Worm (Caenorhabditis elegans) whole organism, mixed stage, embryonic: ENCODE data around the gene egl-18.

Source experiments
- bed-3 ChIP-seq: fragments of 200-800 bp; sonication (Bioruptor generic); optimal IDR thresholded peaks from 3 replicates; lab custom pipeline; 2018; ENCODE audit warnings: mild to moderate bottlenecking, missing genetic modification characterization, moderate library complexity, missing compliant biosample characterization
- ces-1 ChIP-seq: fragments of 150-350 bp; optimal IDR thresholded peaks from 2 replicates; lab custom pipeline; 2014; ENCODE audit warnings: missing biosample characterization, missing genetic modification reagents, missing genetic modification characterization
- elt-1 ChIP-seq: sonication (generic microtip); optimal IDR thresholded peaks from 2 replicates; lab custom pipeline; 2017; ENCODE audit warnings: missing genetic modification characterization, mild to moderate bottlenecking, missing compliant biosample characterization, antibody characterized with exemption, moderate library complexity, borderline replicate concordance; ENCODE audit not compliant: insufficient read depth
- lin-13 ChIP-seq: fragments of 150-350 bp; optimal IDR thresholded peaks from 2 replicates; lab custom pipeline; 2014; ENCODE audit warnings: missing biosample characterization, missing genetic modification characterization
- lin-32 ChIP-seq: fragments of 200-800 bp; sonication (Bioruptor generic); optimal IDR thresholded peaks from 2 replicates; lab custom pipeline; 2018; ENCODE audit warnings: mild to moderate bottlenecking, missing genetic modification characterization, missing compliant biosample characterization
- lsy-2 ChIP-seq: fragments of 150-350 bp; optimal IDR thresholded peaks from 2 replicates; lab custom pipeline; 2014; ENCODE audit warnings: missing biosample characterization, missing genetic modification characterization
- mab-5 ChIP-seq: fragments of 150-350 bp; optimal IDR thresholded peaks from 2 replicates; lab custom pipeline; 2014; ENCODE audit warnings: missing biosample characterization, missing genetic modification characterization
- mls-2 ChIP-seq: sonication (generic microtip); optimal IDR thresholded peaks from 2 replicates; lab custom pipeline; 2016; ENCODE audit warnings: mild to moderate bottlenecking, missing genetic modification characterization, moderate library complexity, missing compliant biosample characterization
- nhr-12 ChIP-seq: fragments of 150-350 bp; optimal IDR thresholded peaks from 2 replicates; lab custom pipeline; 2014; ENCODE audit warnings: missing biosample characterization, missing genetic modification characterization
- nhr-237 ChIP-seq: fragments of 150-350 bp; optimal IDR thresholded peaks from 2 replicates; lab custom pipeline; 2014; ENCODE audit warnings: missing biosample characterization, missing genetic modification characterization
- nhr-76 ChIP-seq: sonication (generic microtip); optimal IDR thresholded peaks from 2 replicates; lab custom pipeline; 2017; ENCODE audit warnings: missing biosample characterization, missing genetic modification characterization
- sem-2 ChIP-seq: fragments of 200-800 bp; sonication (Bioruptor generic); optimal IDR thresholded peaks from 2 replicates; lab custom pipeline; 2018; ENCODE audit warnings: mild to moderate bottlenecking, missing genetic modification characterization, missing compliant biosample characterization
- unc-62 ChIP-seq: fragments of 150-350 bp; optimal IDR thresholded peaks from 2 replicates; lab custom pipeline; 2014; ENCODE audit warnings: missing biosample characterization, missing genetic modification reagents, missing genetic modification characterization
- ztf-11 ChIP-seq: fragments of 150-350 bp; optimal IDR thresholded peaks from 2 replicates; lab custom pipeline; 2014; ENCODE audit warnings: missing biosample characterization, missing genetic modification characterization

DNA sequence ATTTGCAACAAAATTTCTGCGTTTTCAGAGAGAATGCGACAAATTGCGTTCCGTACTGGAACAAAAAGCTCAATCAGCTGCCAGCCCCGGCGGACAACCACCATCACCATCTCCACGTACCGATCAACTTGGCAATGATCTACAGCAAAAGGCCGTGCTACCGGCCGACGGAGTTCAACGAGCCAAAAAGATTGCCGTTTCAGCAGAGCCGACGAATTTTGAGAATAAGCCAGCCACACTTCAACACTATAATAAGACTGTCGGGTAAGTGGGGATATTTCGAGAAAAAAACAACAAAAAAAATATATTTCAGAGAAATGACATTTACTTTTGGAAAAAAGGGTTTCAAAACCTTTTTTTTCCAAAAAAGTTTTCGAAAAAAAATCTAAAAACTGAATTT is 39.5 kb upstream of the egl-18 start:
- TF ChIP-seq nhr-76 (no peak), nhr-237 (no peak), sem-2 (no peak), unc-62 (no peak), ztf-11 (tag; lab: Kevin White, UChicago) (no peak), mls-2 (no peak), elt-1 (tag; lab: Kevin White, UChicago) (no peak), lin-13 (tag; lab: Kevin White, UChicago) (no peak), bed-3 (GFP tag; lab: Kevin White, UChicago) (no peak), nhr-12 (tag; lab: Kevin White, UChicago) (no peak), mab-5 (tag; lab: Kevin White, UChicago) (no peak), lin-32 (GFP tag; lab: Kevin White, UChicago) (no peak), lsy-2 (tag; lab: Kevin White, UChicago) (no peak), ces-1 (GFP tag; lab: Kevin White, UChicago) (no peak)
